Worm (Caenorhabditis elegans) whole organism, mixed stage, embryonic: ENCODE data around the gene C33B4.2.

Experiments used
- ceh-39 ChIP-seq: fragments of 150-350 bp; optimal IDR thresholded peaks from 2 replicates; lab custom pipeline; 2014; ENCODE audit warnings: missing biosample characterization, missing genetic modification characterization
- ceh-43 ChIP-seq: fragments of 200-800 bp; sonication (Bioruptor generic); optimal IDR thresholded peaks from 2 replicates; lab custom pipeline; 2018; ENCODE audit warnings: mild to moderate bottlenecking, missing genetic modification characterization, moderate library complexity, missing compliant biosample characterization
- ces-1 ChIP-seq: fragments of 150-350 bp; optimal IDR thresholded peaks from 2 replicates; lab custom pipeline; 2014; ENCODE audit warnings: missing biosample characterization, missing genetic modification reagents, missing genetic modification characterization
- cnd-1 ChIP-seq: fragments of 200-800 bp; sonication (Bioruptor generic); optimal IDR thresholded peaks from 2 replicates; lab custom pipeline; 2018; ENCODE audit warnings: mild to moderate bottlenecking, missing genetic modification characterization, missing compliant biosample characterization
- drap-1 ChIP-seq: fragments of 200-800 bp; sonication (Bioruptor generic); optimal IDR thresholded peaks from 3 replicates; lab custom pipeline; 2018; ENCODE audit warnings: mild to moderate bottlenecking, missing genetic modification characterization, missing compliant biosample characterization
- elt-1 ChIP-seq: sonication (generic microtip); optimal IDR thresholded peaks from 2 replicates; lab custom pipeline; 2017; ENCODE audit warnings: missing genetic modification characterization, mild to moderate bottlenecking, missing compliant biosample characterization, antibody characterized with exemption, moderate library complexity, borderline replicate concordance; ENCODE audit not compliant: insufficient read depth
- elt-3 ChIP-seq: fragments of 150-350 bp; optimal IDR thresholded peaks from 2 replicates; lab custom pipeline; 2014; ENCODE audit warnings: missing biosample characterization, missing genetic modification characterization
- flh-1 ChIP-seq: fragments of 200-800 bp; sonication (Bioruptor generic); optimal IDR thresholded peaks from 2 replicates; lab custom pipeline; 2018; ENCODE audit warnings: mild to moderate bottlenecking, missing genetic modification characterization, moderate library complexity, missing compliant biosample characterization
- ham-2 ChIP-seq: fragments of 200-800 bp; sonication (Bioruptor generic); optimal IDR thresholded peaks from 2 replicates; lab custom pipeline; 2018; ENCODE audit warnings: mild to moderate bottlenecking, missing genetic modification characterization, missing compliant biosample characterization
- hlh-1 ChIP-seq: fragments of 150-350 bp; optimal IDR thresholded peaks from 2 replicates; lab custom pipeline; 2014; ENCODE audit warnings: missing biosample characterization, missing genetic modification reagents, missing genetic modification characterization
- lin-13 ChIP-seq: fragments of 150-350 bp; optimal IDR thresholded peaks from 2 replicates; lab custom pipeline; 2014; ENCODE audit warnings: missing biosample characterization, missing genetic modification characterization
- lsy-2 ChIP-seq: fragments of 150-350 bp; optimal IDR thresholded peaks from 2 replicates; lab custom pipeline; 2014; ENCODE audit warnings: missing biosample characterization, missing genetic modification characterization
- mab-5 ChIP-seq: fragments of 150-350 bp; optimal IDR thresholded peaks from 2 replicates; lab custom pipeline; 2014; ENCODE audit warnings: missing biosample characterization, missing genetic modification characterization
- mls-2 ChIP-seq: sonication (generic microtip); optimal IDR thresholded peaks from 2 replicates; lab custom pipeline; 2016; ENCODE audit warnings: mild to moderate bottlenecking, missing genetic modification characterization, moderate library complexity, missing compliant biosample characterization
- nhr-237 ChIP-seq: fragments of 150-350 bp; optimal IDR thresholded peaks from 2 replicates; lab custom pipeline; 2014; ENCODE audit warnings: missing biosample characterization, missing genetic modification characterization
- nhr-28 ChIP-seq: fragments of 150-350 bp; optimal IDR thresholded peaks from 2 replicates; lab custom pipeline; 2014; ENCODE audit warnings: missing biosample characterization, missing genetic modification characterization
- nhr-76 ChIP-seq: sonication (generic microtip); optimal IDR thresholded peaks from 2 replicates; lab custom pipeline; 2017; ENCODE audit warnings: missing biosample characterization, missing genetic modification characterization
- sem-2 ChIP-seq: fragments of 200-800 bp; sonication (Bioruptor generic); optimal IDR thresholded peaks from 2 replicates; lab custom pipeline; 2018; ENCODE audit warnings: mild to moderate bottlenecking, missing genetic modification characterization, missing compliant biosample characterization
- snpc-4 ChIP-seq: fragments of 150-350 bp; optimal IDR thresholded peaks from 2 replicates; lab custom pipeline; 2014; ENCODE audit warnings: missing biosample characterization, missing genetic modification characterization
- sptf-1 ChIP-seq: sonication (generic microtip); optimal IDR thresholded peaks from 2 replicates; lab custom pipeline; 2017; ENCODE audit warnings: mild to moderate bottlenecking, missing genetic modification characterization, moderate library complexity, missing compliant biosample characterization
- unc-62 ChIP-seq: fragments of 150-350 bp; optimal IDR thresholded peaks from 2 replicates; lab custom pipeline; 2014; ENCODE audit warnings: missing biosample characterization, missing genetic modification reagents, missing genetic modification characterization
- zip-8 ChIP-seq: fragments of 150-350 bp; optimal IDR thresholded peaks from 2 replicates; lab custom pipeline; 2014; ENCODE audit warnings: missing biosample characterization, missing genetic modification characterization

The C33B4.2 gene

DNA sequence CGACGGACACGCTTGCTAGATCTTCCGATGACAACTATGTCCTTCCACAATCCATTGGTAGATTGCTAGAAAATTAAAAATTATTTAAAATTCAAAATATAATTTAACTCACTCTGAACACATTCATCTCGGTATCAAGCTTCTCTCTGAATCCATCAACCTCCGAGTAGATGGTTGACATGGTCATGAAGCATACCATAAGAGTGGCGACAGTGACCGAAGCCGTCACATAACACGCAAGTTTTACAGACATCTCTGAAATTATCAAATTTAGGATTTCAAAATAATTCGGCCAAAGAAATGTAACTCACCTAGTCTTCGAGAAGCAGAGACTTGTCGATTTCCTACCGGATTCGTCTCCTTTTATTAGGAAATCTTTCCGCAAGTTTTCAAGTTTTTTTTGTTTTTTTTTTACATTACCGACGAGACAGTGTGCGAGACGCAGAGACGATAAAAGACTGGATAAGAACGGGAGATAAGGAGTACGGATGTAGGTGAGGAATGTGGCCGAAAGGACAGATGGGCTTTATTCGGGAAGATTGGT, 34.4 kb downstream of the C33B4.2 start, which contains the start of gene sqt-1:
TSS of gene sqt-1 (minus strand) at position 341 of the 544 bp plus-strand sequence.
- TF ChIP-seq mls-2 (tag; lab: Kevin White, UChicago) (no peak), nhr-28 (tag; lab: Kevin White, UChicago) (no peak), nhr-237 (tag; lab: Kevin White, UChicago) (no peak)

DNA sequence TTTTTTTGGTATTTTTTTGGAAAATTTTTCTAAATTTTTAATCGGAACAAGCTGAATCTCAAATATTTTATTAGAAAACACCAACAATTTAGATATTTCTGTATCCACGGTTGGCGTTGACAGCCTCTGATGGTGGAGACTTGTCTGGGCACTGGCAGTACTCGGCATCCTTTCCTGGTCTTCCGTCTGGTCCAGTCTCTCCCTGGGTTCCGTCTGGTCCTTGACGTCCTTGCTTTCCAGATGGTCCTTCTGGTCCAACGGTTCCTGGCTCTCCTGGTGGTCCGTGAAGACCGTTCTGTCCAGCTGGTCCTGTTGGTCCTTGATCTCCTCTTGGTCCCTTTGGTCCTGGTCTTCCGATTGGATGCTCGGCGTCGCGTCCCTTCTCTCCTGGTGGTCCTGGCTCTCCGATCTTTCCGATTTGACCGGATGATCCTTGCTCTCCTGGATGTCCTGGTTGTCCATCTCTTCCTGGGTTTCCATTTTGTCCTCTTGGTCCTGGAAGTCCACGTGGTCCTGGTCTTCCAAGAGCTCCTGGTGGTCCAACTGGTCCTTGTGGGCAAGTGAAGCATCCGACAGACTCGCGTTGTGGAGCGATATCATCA, 35.2 kb downstream of the C33B4.2 start:
- TF ChIP-seq lin-13 (tag; lab: Kevin White, UChicago) (no peak), flh-1 (GFP tag; lab: Kevin White, UChicago) (no peak), elt-1 (tag; lab: Kevin White, UChicago) (no peak), nhr-76 (tag; lab: Kevin White, UChicago) (no peak)

DNA sequence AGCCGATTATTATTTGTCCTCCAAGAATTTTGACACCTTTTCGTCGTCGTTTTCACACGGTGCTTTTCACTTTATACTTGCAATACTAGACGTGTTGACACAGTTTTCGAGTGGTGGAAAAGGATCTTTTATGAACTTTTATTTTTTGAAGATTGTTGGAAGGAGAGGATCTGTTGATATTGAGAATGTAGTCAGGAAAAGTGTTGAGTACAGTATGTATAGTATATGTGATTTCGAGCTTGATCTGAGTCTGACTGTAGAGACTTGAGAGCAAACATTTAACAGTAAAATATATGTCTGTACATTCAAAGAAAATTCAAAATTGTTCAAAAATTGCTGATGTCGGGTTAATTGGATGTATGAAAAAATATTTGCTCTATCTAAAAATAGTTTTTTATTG, 35.8 kb downstream of the C33B4.2 start:
- TF ChIP-seq mab-5 (tag; lab: Kevin White, UChicago) (no peak), sem-2 (no peak), snpc-4 (tag; lab: Kevin White, UChicago) (no peak), cnd-1 (tag; lab: Kevin White, UChicago) (no peak), ceh-43 (GFP tag; lab: Kevin White, UChicago) (no peak), unc-62 (GFP tag; lab: Kevin White, UChicago) (no peak), lsy-2 (tag; lab: Kevin White, UChicago) (no peak), ceh-39 (tag; lab: Kevin White, UChicago) (no peak), mls-2 (tag; lab: Kevin White, UChicago) (no peak), ham-2 (no peak), hlh-1 (no peak)

DNA sequence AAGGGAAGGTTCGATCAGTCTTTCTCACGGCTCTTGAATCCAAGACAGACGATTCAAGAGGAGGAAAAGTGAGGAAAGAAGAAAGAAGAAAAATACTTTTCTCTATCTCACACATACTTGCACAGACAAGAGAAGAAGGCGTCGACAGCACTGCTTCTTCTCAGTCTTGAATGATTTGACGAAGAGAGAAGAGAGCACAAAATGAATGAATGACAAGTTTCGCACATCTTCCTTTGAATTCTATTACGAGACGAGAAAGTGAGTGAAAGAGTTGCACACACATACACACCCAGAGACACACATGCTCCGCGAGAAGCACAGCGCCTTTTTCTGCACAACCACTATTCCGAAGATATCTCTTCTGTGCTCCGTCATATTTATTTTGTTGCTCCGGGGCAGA, 36.3 kb downstream of the C33B4.2 start:
- TF ChIP-seq ces-1 (GFP tag; lab: Kevin White, UChicago), result peak; percentile 96
- TF ChIP-seq elt-3 (tag; lab: Kevin White, UChicago), result no peak

DNA sequence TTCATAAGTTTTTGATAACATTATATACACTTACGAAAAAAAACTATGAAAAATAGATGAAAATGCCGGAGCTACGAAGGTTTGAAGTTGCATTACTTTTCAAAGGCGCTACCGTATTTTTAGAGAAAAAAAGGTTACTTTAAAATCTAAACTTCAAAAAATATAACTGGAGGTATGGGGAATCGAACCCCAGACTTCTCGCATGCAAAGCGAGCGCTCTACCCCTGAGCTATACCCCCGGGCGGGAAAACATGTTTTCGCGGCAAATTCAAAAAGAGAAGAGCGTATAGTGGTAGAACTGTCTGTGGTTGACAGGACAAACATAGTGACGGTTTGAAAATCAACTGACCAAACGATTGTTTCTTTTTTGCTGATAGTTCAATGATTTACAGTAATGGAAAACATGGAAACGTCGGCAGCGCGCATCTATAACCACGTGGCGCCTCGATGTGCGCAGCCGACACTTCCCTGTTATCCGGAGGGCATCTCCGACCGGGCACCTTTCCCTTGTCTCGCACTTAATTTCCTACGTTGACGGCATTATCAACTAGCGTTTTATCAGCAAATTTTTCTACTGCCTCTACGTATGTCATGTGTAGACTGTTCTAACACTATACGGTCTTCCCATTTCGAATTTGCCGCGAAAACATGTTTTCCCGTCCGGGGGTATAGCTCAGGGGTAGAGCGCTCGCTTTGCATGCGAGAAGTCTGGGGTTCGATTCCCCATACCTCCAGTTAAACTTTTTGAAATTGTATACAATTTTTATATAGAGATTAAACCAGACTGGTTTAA, 37.9 kb downstream of the C33B4.2 start:
- no peak for TF ChIP-seq ceh-43 (GFP tag; lab: Kevin White, UChicago)
- no peak for TF ChIP-seq drap-1 (GFP tag; lab: Kevin White, UChicago)
- TF ChIP-seq sptf-1 (tag; lab: Kevin White, UChicago), result no peak

DNA sequence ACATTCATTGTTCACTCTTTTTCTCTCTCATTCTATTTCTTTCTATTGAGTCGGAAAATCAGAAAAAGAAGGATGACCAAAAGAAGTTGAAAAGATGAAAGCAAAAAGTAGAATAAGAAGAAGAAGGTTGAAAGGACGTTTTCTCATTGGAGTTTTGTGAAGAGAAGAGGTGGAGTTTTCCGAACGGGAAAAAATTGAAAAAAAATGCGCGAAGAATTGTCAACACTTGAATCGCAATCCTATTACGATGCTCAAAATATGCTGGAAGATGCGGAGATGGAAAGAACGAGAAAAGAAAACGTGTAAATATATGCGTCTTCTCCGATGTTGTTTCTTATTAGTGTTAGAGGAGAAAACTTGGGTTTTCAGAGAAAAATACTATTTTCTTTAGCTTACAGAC, 38.6 kb downstream of the C33B4.2 start:
- TF ChIP-seq zip-8 (tag; lab: Kevin White, UChicago) (no peak), ces-1 (GFP tag; lab: Kevin White, UChicago) (peak; percentile 38)
- TF ChIP-seq, all 35 proteins: peak for 1

DNA sequence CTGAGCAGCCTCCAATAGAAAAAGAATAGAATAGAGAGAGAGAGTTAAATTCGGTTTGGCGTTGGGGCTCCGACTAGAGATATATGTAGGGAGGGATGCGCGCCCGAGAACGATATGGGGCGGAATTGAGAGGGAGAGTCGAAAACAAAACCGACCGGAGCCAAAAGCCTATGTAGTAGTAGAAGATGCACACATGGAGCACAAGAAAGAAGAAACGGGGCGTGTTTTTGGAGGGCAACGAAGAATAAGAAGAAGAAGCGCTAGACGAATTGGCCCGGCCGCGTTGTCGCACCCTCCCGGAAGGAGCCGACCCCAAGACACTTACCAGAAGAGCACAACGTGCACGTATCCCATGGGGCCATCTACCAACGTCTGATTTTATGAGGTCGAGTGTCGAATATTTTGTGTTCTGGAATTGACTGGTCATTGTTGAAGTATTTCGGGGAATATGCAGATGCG, 42.9 kb downstream of the C33B4.2 start, which contains the start of gene tag-180:
TSS of gene tag-180 (minus strand) at position 409 of the 459 bp plus-strand sequence.
- TF ChIP-seq ces-1 (GFP tag; lab: Kevin White, UChicago), result peak; percentile 38
- TF ChIP-seq cnd-1 (tag; lab: Kevin White, UChicago), result no peak
- TF ChIP-seq elt-1 (tag; lab: Kevin White, UChicago), result no peak
